Fruit fly (Drosophila melanogaster): ENCODE results near the gene CG13847.
A peak's percentile ranks its signal among the peaks of the same experiment; 100 is the strongest.

The CG13847 gene

dm6 chr3R:22455335-22455985 is 19.5 kb upstream of the CG13847 start (continued):
- TF ChIP-seq ara (GFP tag; IDR thresholded peaks at IDR 0.05): 0 out of 2 replicates have a peak, but pooled peaks have one; percentile 23
- peak; percentile 36 for TF ChIP-seq Med (GFP tag)
- no peak for TF ChIP-seq CG18619 (GFP tag; optimal IDR thresholded peaks at IDR 0.05)
- peak; percentile 34 for TF ChIP-seq Oli (tag; optimal IDR thresholded peaks at IDR 0.05)
- no peak for TF ChIP-seq lov (optimal IDR thresholded peaks at IDR 0.05)
- no peak for TF ChIP-seq lov (GFP tag; IDR thresholded peaks at IDR 0.05)
- TF ChIP-seq CG15269 (tag; optimal IDR thresholded peaks at IDR 0.05): no peak
- no peak for TF ChIP-seq CG3847 (GFP tag; IDR thresholded peaks at IDR 0.05)
- TF ChIP-seq Pdp1 (GFP tag; optimal IDR thresholded peaks at IDR 0.05): peak in 1 of 2 experiments; percentile 3
- TF ChIP-seq eve (GFP tag; optimal IDR thresholded peaks at IDR 0.05): no peak
- TF ChIP-seq Poxn (GFP tag; IDR thresholded peaks at IDR 0.05): no peak
- no peak for TF ChIP-seq CG12236 (GFP tag; optimal IDR thresholded peaks at IDR 0.05)
- TF ChIP-seq CG18599 (GFP tag; optimal IDR thresholded peaks at IDR 0.05): peak; percentile 9
- no peak for TF ChIP-seq pho (GFP tag; optimal IDR thresholded peaks at IDR 0.05)
- TF ChIP-seq CG7839 (tag; optimal IDR thresholded peaks at IDR 0.05): peak; percentile 37
- 0 out of 2 replicates have a peak, but pooled peaks have one; percentile 26 for TF ChIP-seq CG31441 (GFP tag; IDR thresholded peaks at IDR 0.05)
- no peak for TF ChIP-seq Bgb (GFP tag; IDR thresholded peaks at IDR 0.05; ENCODE audit: partially characterized antibody)
- no peak for TF ChIP-seq CG1832 (GFP tag; optimal IDR thresholded peaks at IDR 0.05)
- TF ChIP-seq CG17359 (tag; optimal IDR thresholded peaks at IDR 0.05): no peak
- TF ChIP-seq dpn (GFP tag; optimal IDR thresholded peaks at IDR 0.05): no peak
- no peak for TF ChIP-seq odd (GFP tag; optimal IDR thresholded peaks at IDR 0.05)
- no peak for TF ChIP-seq CG4820 (GFP tag; optimal IDR thresholded peaks at IDR 0.05)
- no peak for TF ChIP-seq Atf3 (GFP tag; optimal IDR thresholded peaks at IDR 0.05)
- no peak for TF ChIP-seq Nf-YB (GFP tag; optimal IDR thresholded peaks at IDR 0.05)
- TF ChIP-seq Dfd (GFP tag; optimal IDR thresholded peaks at IDR 0.05): no peak
- TF ChIP-seq Sox102F (GFP tag; optimal IDR thresholded peaks at IDR 0.05): peak; percentile 7
- peak; percentile 46 for TF ChIP-seq gem (tag; optimal IDR thresholded peaks at IDR 0.05)
- no peak for TF ChIP-seq bab2 (GFP tag; optimal IDR thresholded peaks at IDR 0.05)
- TF ChIP-seq CG14441 (GFP tag; IDR thresholded peaks at IDR 0.05): peak; percentile 15; the same call in 1 of the 2 replicates
- no peak for TF ChIP-seq CG9932 (GFP tag; IDR thresholded peaks at IDR 0.05)
- TF ChIP-seq CHES-1-like (GFP tag; optimal IDR thresholded peaks at IDR 0.05): no peak
- no peak for TF ChIP-seq CG1529 (GFP tag; optimal IDR thresholded peaks at IDR 0.05)
- TF ChIP-seq klu (GFP tag; IDR thresholded peaks at IDR 0.05): no peak
- TF ChIP-seq gt (GFP tag; IDR thresholded peaks at IDR 0.05): no peak
- no peak for TF ChIP-seq Hr78 (GFP tag; optimal IDR thresholded peaks at IDR 0.05)
- TF ChIP-seq jumu (GFP tag; optimal IDR thresholded peaks at IDR 0.05): no peak
- no peak for TF ChIP-seq CG13123 (GFP tag; optimal IDR thresholded peaks at IDR 0.05)
- no peak for TF ChIP-seq tin (GFP tag; optimal IDR thresholded peaks at IDR 0.05)
- TF ChIP-seq CG17361 (GFP tag; IDR thresholded peaks at IDR 0.05): peak; percentile 55; the same call in 2 of the 3 replicates
- peak in 1 of 3 experiments; percentile 5 for TF ChIP-seq lola (GFP tag; optimal IDR thresholded peaks at IDR 0.05)
- no peak for TF ChIP-seq slbo (GFP tag; IDR thresholded peaks at IDR 0.05)
- TF ChIP-seq CG34224 (GFP tag; IDR thresholded peaks at IDR 0.05; ENCODE audit: partially characterized antibody): no peak
- TF ChIP-seq BEAF-32 (GFP tag; optimal IDR thresholded peaks at IDR 0.05): no peak
- TF ChIP-seq Doc3 (GFP tag; IDR thresholded peaks at IDR 0.05; ENCODE audit: partially characterized antibody): no peak
- TF ChIP-seq lab (GFP tag; optimal IDR thresholded peaks at IDR 0.05): no peak
- no peak for TF ChIP-seq sob (GFP tag; IDR thresholded peaks at IDR 0.05)
- no peak for TF ChIP-seq sisA (GFP tag; IDR thresholded peaks at IDR 0.05)
- no peak for TF ChIP-seq CG5953 (GFP tag; IDR thresholded peaks at IDR 0.05)
- TF ChIP-seq vfl (GFP tag; optimal IDR thresholded peaks at IDR 0.05): no peak
- TF ChIP-seq CG34422 (GFP tag; IDR thresholded peaks at IDR 0.05): no peak

Data from whole organism, embryonic.